ENCODE assay signal across 1 fruit fly cellular context in genomic region chrX:5419045-5419901, dm6.
TF ChIP-seq lines count a peak whose summit lies in the region.

No protein-coding gene starts in this region.

TF ChIP-seq in whole organism, embryonic, 481 proteins besides CTCF, POLR2A, EP300 and RAD21 (continued from another document and continues in another):
- TF ChIP-seq CoRest (tag; optimal IDR thresholded peaks at IDR 0.05; lab: Kevin White, UChicago) (peak; percentile 81), lab (GFP tag; optimal IDR thresholded peaks at IDR 0.05; lab: Kevin White, UChicago) (peak; percentile 83), HLH54F (GFP tag; optimal IDR thresholded peaks at IDR 0.05; lab: Kevin White, UChicago) (peak; percentile 61), hb (GFP tag; IDR thresholded peaks at IDR 0.05; lab: Robert Waterston, UW; ENCODE audit: partially characterized antibody) (no peak), gfzf (GFP tag; optimal IDR thresholded peaks at IDR 0.05; lab: Kevin White, UChicago) (no peak), H15 (GFP tag; IDR thresholded peaks at IDR 0.05; lab: Robert Waterston, UW) (peak; percentile 75; the same call in 2 of the 3 replicates), ranshi (GFP tag; IDR thresholded peaks at IDR 0.05; lab: Robert Waterston, UW) (peak; percentile 74; the same call in 1 of the 2 replicates), Hr78 (GFP tag; optimal IDR thresholded peaks at IDR 0.05; lab: Kevin White, UChicago) (peak in 1 of 2 experiments; percentile 53), Gug (GFP tag; IDR thresholded peaks at IDR 0.05; lab: Robert Waterston, UW) (peak; percentile 66; the same call in 2 of the 4 replicates), Trl (optimal IDR thresholded peaks at IDR 0.05; lab: Kevin White, UChicago) (peak; percentile 57 to 74), Trl (GFP tag; optimal IDR thresholded peaks at IDR 0.05; lab: Kevin White, UChicago) (peak; percentile 74), CG9727 (GFP tag; optimal IDR thresholded peaks at IDR 0.05; lab: Kevin White, UChicago) (peak; percentile 56), aop (GFP tag; IDR thresholded peaks at IDR 0.05; lab: Robert Waterston, UW) (no peak), gcm2 (GFP tag; optimal IDR thresholded peaks at IDR 0.05; lab: Kevin White, UChicago) (no peak), CG31388 (GFP tag; optimal IDR thresholded peaks at IDR 0.05; lab: Kevin White, UChicago) (peak; percentile 33), CG8478 (optimal IDR thresholded peaks at IDR 0.05; lab: Kevin White, UChicago) (no peak), sc (optimal IDR thresholded peaks at IDR 0.05; lab: Kevin White, UChicago) (no peak), sc (GFP tag; optimal IDR thresholded peaks at IDR 0.05; lab: Kevin White, UChicago) (no peak), oc (tag; optimal IDR thresholded peaks at IDR 0.05; lab: Kevin White, UChicago) (peak; percentile 68), CG9609 (GFP tag; optimal IDR thresholded peaks at IDR 0.05; lab: Kevin White, UChicago) (peak; percentile 53), CG8924 (tag; optimal IDR thresholded peaks at IDR 0.05; lab: Kevin White, UChicago) (peak; percentile 49), CG14441 (GFP tag; IDR thresholded peaks at IDR 0.05; lab: Robert Waterston, UW) (peak; percentile 89), pros (GFP tag; optimal IDR thresholded peaks at IDR 0.05; lab: Kevin White, UChicago) (no peak), fd96Cb (tag; optimal IDR thresholded peaks at IDR 0.05; lab: Kevin White, UChicago) (peak; percentile 77), cad (GFP tag; optimal IDR thresholded peaks at IDR 0.05; lab: Kevin White, UChicago) (no peak), slou (GFP tag; optimal IDR thresholded peaks at IDR 0.05; lab: Kevin White, UChicago) (peak; percentile 35), Fer2 (tag; optimal IDR thresholded peaks at IDR 0.05; lab: Kevin White, UChicago) (peak; percentile 51), gcm (GFP tag; optimal IDR thresholded peaks at IDR 0.05; lab: Kevin White, UChicago) (peak; percentile 46), Mrtf (GFP tag; IDR thresholded peaks at IDR 0.05; lab: Robert Waterston, UW) (peak; percentile 74), mld (GFP tag; IDR thresholded peaks at IDR 0.05; lab: Robert Waterston, UW; ENCODE audit: partially characterized antibody) (no peak), CG32767 (GFP tag; IDR thresholded peaks at IDR 0.05; lab: Robert Waterston, UW) (peak; percentile 46; the same call in 1 of the 2 replicates), sug (tag; optimal IDR thresholded peaks at IDR 0.05; lab: Kevin White, UChicago) (peak; percentile 84), Lhr (GFP tag; optimal IDR thresholded peaks at IDR 0.05; lab: Kevin White, UChicago) (no peak), al (GFP tag; IDR thresholded peaks at IDR 0.05; lab: Robert Waterston, UW) (peak; percentile 70), ken (GFP tag; IDR thresholded peaks at IDR 0.05; lab: Robert Waterston, UW) (peak; percentile 86), kay (GFP tag; optimal IDR thresholded peaks at IDR 0.05; lab: Kevin White, UChicago) (peak; percentile 67), CG14860 (GFP tag; IDR thresholded peaks at IDR 0.05; lab: Robert Waterston, UW; ENCODE audit: partially characterized antibody) (no peak), CG11560 (tag; IDR thresholded peaks at IDR 0.05; lab: Robert Waterston, UW) (no peak), croc (GFP tag; conservative IDR thresholded peaks at IDR 0.05; lab: Robert Waterston, UW) (peak; percentile 51; the same call in 2 of the 3 replicates), CG1792 (GFP tag; optimal IDR thresholded peaks at IDR 0.05; lab: Kevin White, UChicago) (peak; percentile 53), C15 (GFP tag; IDR thresholded peaks at IDR 0.05; lab: Robert Waterston, UW) (no peak), NFAT (GFP tag; IDR thresholded peaks at IDR 0.05; lab: Robert Waterston, UW) (peak; percentile 79), Doc2 (GFP tag; IDR thresholded peaks at IDR 0.05; lab: Robert Waterston, UW) (no peak), CG8388 (GFP tag; optimal IDR thresholded peaks at IDR 0.05; lab: Kevin White, UChicago) (peak; percentile 63), Lpt (GFP tag; optimal IDR thresholded peaks at IDR 0.05; lab: Kevin White, UChicago) (no peak), Nf-YC (tag; optimal IDR thresholded peaks at IDR 0.05; lab: Kevin White, UChicago) (no peak), tll (GFP tag; optimal IDR thresholded peaks at IDR 0.05; lab: Kevin White, UChicago) (no peak), cwo (GFP tag; optimal IDR thresholded peaks at IDR 0.05; lab: Kevin White, UChicago) (peak; percentile 76), esg (GFP tag; conservative IDR thresholded peaks at IDR 0.05; lab: Robert Waterston, UW) (peak; percentile 85), NC2α (GFP tag; optimal IDR thresholded peaks at IDR 0.05; lab: Kevin White, UChicago) (no peak), CG43689 (GFP tag; IDR thresholded peaks at IDR 0.05; lab: Robert Waterston, UW) (peak; percentile 72), rib (GFP tag; IDR thresholded peaks at IDR 0.05; lab: Robert Waterston, UW) (0 out of 2 replicates have a peak, but pooled peaks have one; percentile 39), CG12104 (GFP tag; optimal IDR thresholded peaks at IDR 0.05; lab: Kevin White, UChicago) (peak; percentile 66), CG5180 (GFP tag; optimal IDR thresholded peaks at IDR 0.05; lab: Kevin White, UChicago) (peak; percentile 61), CG17328 (GFP tag; IDR thresholded peaks at IDR 0.05; lab: Robert Waterston, UW) (peak; percentile 78), cas (GFP tag; IDR thresholded peaks at IDR 0.05; lab: Robert Waterston, UW) (0 out of 2 replicates have a peak, but pooled peaks have one; percentile 23), br (optimal IDR thresholded peaks at IDR 0.05; lab: Kevin White, UChicago) (no peak), nerfin-2 (GFP tag; IDR thresholded peaks at IDR 0.05; lab: Robert Waterston, UW; ENCODE audit: partially characterized antibody) (no peak), CG14667 (GFP tag; IDR thresholded peaks at IDR 0.05; lab: Robert Waterston, UW) (no peak; the same call in 1 of the 2 replicates), CG3726 (GFP tag; IDR thresholded peaks at IDR 0.05; lab: Robert Waterston, UW) (peak; percentile 72; the same call in 2 of the 3 replicates), CG11723 (GFP tag; optimal IDR thresholded peaks at IDR 0.05; lab: Kevin White, UChicago) (peak; percentile 16), Sry-δ (GFP tag; optimal IDR thresholded peaks at IDR 0.05; lab: Kevin White, UChicago) (peak; percentile 23), YL-1 (GFP tag; optimal IDR thresholded peaks at IDR 0.05; lab: Kevin White, UChicago) (no peak), corto (GFP tag; optimal IDR thresholded peaks at IDR 0.05; lab: Kevin White, UChicago) (no peak), CG8765 (GFP tag; IDR thresholded peaks at IDR 0.05; lab: Robert Waterston, UW) (no peak), zfh2 (GFP tag; optimal IDR thresholded peaks at IDR 0.05; lab: Kevin White, UChicago) (peak; percentile 53), vfl (GFP tag; optimal IDR thresholded peaks at IDR 0.05; lab: Kevin White, UChicago) (no peak), CG18011 (GFP tag; optimal IDR thresholded peaks at IDR 0.05; lab: Kevin White, UChicago) (peak; percentile 29), CG34224 (GFP tag; IDR thresholded peaks at IDR 0.05; lab: Robert Waterston, UW; ENCODE audit: partially characterized antibody) (0 out of 3 replicates have a peak, but pooled peaks have one; percentile 13), sd (tag; optimal IDR thresholded peaks at IDR 0.05; lab: Kevin White, UChicago) (peak; percentile 96), CG17359 (tag; optimal IDR thresholded peaks at IDR 0.05; lab: Kevin White, UChicago) (peak; percentile 84), ap (GFP tag; IDR thresholded peaks at IDR 0.05; lab: Robert Waterston, UW) (peak; percentile 70), Drgx (GFP tag; IDR thresholded peaks at IDR 0.05; lab: Robert Waterston, UW) (peak; percentile 67), Xrp1 (GFP tag; IDR thresholded peaks at IDR 0.05; lab: Robert Waterston, UW) (peak; percentile 80), CG30020 (tag; optimal IDR thresholded peaks at IDR 0.05; lab: Kevin White, UChicago) (no peak), CG12659 (GFP tag; optimal IDR thresholded peaks at IDR 0.05; lab: Kevin White, UChicago) (peak; percentile 77), Eip74EF (GFP tag; optimal IDR thresholded peaks at IDR 0.05; lab: Kevin White, UChicago) (peak in 1 of 2 experiments; percentile 78), CG6254 (GFP tag; optimal IDR thresholded peaks at IDR 0.05; lab: Kevin White, UChicago) (peak; percentile 6), CG11085 (GFP tag; IDR thresholded peaks at IDR 0.05; lab: Robert Waterston, UW) (peak; percentile 64), Ravus (GFP tag; IDR thresholded peaks at IDR 0.05; lab: Robert Waterston, UW) (peak; percentile 58), gsb-n (tag; optimal IDR thresholded peaks at IDR 0.05; lab: Kevin White, UChicago) (peak; percentile 65), Dp (GFP tag; optimal IDR thresholded peaks at IDR 0.05; lab: Kevin White, UChicago) (no peak), chn (GFP tag; optimal IDR thresholded peaks at IDR 0.05; lab: Kevin White, UChicago) (peak; percentile 62), scrt (GFP tag; optimal IDR thresholded peaks at IDR 0.05; lab: Kevin White, UChicago) (peak; percentile 46), D19B (GFP tag; optimal IDR thresholded peaks at IDR 0.05; lab: Kevin White, UChicago) (peak; percentile 23), dmrt99B (tag; optimal IDR thresholded peaks at IDR 0.05; lab: Kevin White, UChicago) (peak; percentile 87), schlank (tag; optimal IDR thresholded peaks at IDR 0.05; lab: Kevin White, UChicago) (peak; percentile 22), Adf1 (GFP tag; IDR thresholded peaks at IDR 0.05; lab: Robert Waterston, UW) (peak; percentile 20; the same call in 1 of the 2 replicates), CG1603 (tag; optimal IDR thresholded peaks at IDR 0.05; lab: Kevin White, UChicago) (peak; percentile 50), bcd (GFP tag; optimal IDR thresholded peaks at IDR 0.05; lab: Kevin White, UChicago) (peak; percentile 76), CG1602 (GFP tag; optimal IDR thresholded peaks at IDR 0.05; lab: Kevin White, UChicago) (peak; percentile 61), CG3838 (GFP tag; optimal IDR thresholded peaks at IDR 0.05; lab: Kevin White, UChicago) (no peak), CG9876 (GFP tag; optimal IDR thresholded peaks at IDR 0.05; lab: Kevin White, UChicago) (peak; percentile 51), CG2120 (GFP tag; optimal IDR thresholded peaks at IDR 0.05; lab: Kevin White, UChicago) (peak; percentile 78), CG10366 (GFP tag; IDR thresholded peaks at IDR 0.05; lab: Robert Waterston, UW) (peak; percentile 86), jigr1 (GFP tag; IDR thresholded peaks at IDR 0.05; lab: Robert Waterston, UW) (peak; percentile 56; the same call in 1 of the 3 replicates), ssp (GFP tag; IDR thresholded peaks at IDR 0.05; lab: Robert Waterston, UW) (peak; percentile 62), sens (GFP tag; lab: Kevin White, UChicago) (peak; percentile 94), CG16863 (GFP tag; optimal IDR thresholded peaks at IDR 0.05; lab: Kevin White, UChicago) (peak; percentile 60), fru (optimal IDR thresholded peaks at IDR 0.05; lab: Kevin White, UChicago) (no peak), pita (GFP tag; optimal IDR thresholded peaks at IDR 0.05; lab: Kevin White, UChicago) (no peak), CG13424 (tag; optimal IDR thresholded peaks at IDR 0.05; lab: Kevin White, UChicago) (peak; percentile 83), so (GFP tag; IDR thresholded peaks at IDR 0.05; lab: Robert Waterston, UW) (peak; percentile 75; the same call in 1 of the 3 replicates), danr (GFP tag; IDR thresholded peaks at IDR 0.05; lab: Robert Waterston, UW) (peak; percentile 64), CG16815 (GFP tag; optimal IDR thresholded peaks at IDR 0.05; lab: Kevin White, UChicago) (peak; percentile 3), dysf (GFP tag; IDR thresholded peaks at IDR 0.05; lab: Robert Waterston, UW) (peak; percentile 87; the same call in 2 of the 3 replicates), sna (GFP tag; IDR thresholded peaks at IDR 0.05; lab: Robert Waterston, UW; ENCODE audit: partially characterized antibody) (no peak), prd (optimal IDR thresholded peaks at IDR 0.05; lab: Kevin White, UChicago) (no peak), prd (GFP tag; IDR thresholded peaks at IDR 0.05; lab: Robert Waterston, UW) (peak; percentile 78), CG7556 (GFP tag; optimal IDR thresholded peaks at IDR 0.05; lab: Kevin White, UChicago) (peak; percentile 79), yki (optimal IDR thresholded peaks at IDR 0.05; lab: Kevin White, UChicago) (no peak), Nf-YB (GFP tag; optimal IDR thresholded peaks at IDR 0.05; lab: Kevin White, UChicago) (peak; percentile 14), wek (GFP tag; optimal IDR thresholded peaks at IDR 0.05; lab: Kevin White, UChicago) (peak; percentile 1), ems (GFP tag; optimal IDR thresholded peaks at IDR 0.05; lab: Kevin White, UChicago) (peak; percentile 62), ham (GFP tag; IDR thresholded peaks at IDR 0.05; lab: Robert Waterston, UW) (no peak), pum (GFP tag; optimal IDR thresholded peaks at IDR 0.05; lab: Kevin White, UChicago) (peak; percentile 63), Six4 (GFP tag; optimal IDR thresholded peaks at IDR 0.05; lab: Kevin White, UChicago) (peak; percentile 53), CG14710 (tag; optimal IDR thresholded peaks at IDR 0.05; lab: Kevin White, UChicago) (peak; percentile 31), pnt (GFP tag; optimal IDR thresholded peaks at IDR 0.05; lab: Kevin White, UChicago) (peak; percentile 64), Bteb2 (GFP tag; optimal IDR thresholded peaks at IDR 0.05; lab: Kevin White, UChicago) (no peak), Opbp (GFP tag; IDR thresholded peaks at IDR 0.05; lab: Robert Waterston, UW; ENCODE audit: partially characterized antibody) (no peak), CG11398 (GFP tag; optimal IDR thresholded peaks at IDR 0.05; lab: Kevin White, UChicago) (no peak), Chrac-16 (GFP tag; optimal IDR thresholded peaks at IDR 0.05; lab: Kevin White, UChicago) (peak; percentile 26), CG10267 (tag; optimal IDR thresholded peaks at IDR 0.05; lab: Kevin White, UChicago) (peak; percentile 38), crol (GFP tag; IDR thresholded peaks at IDR 0.05; lab: Robert Waterston, UW) (peak; percentile 89), CG11696 (GFP tag; IDR thresholded peaks at IDR 0.05; lab: Robert Waterston, UW) (peak; percentile 74), dmrt11E (tag; optimal IDR thresholded peaks at IDR 0.05; lab: Kevin White, UChicago) (no peak), mirr (GFP tag; optimal IDR thresholded peaks at IDR 0.05; lab: Kevin White, UChicago) (peak; percentile 49), CG4404 (GFP tag; IDR thresholded peaks at IDR 0.05; lab: Robert Waterston, UW) (peak; percentile 26; the same call in 1 of the 2 replicates), CG10565 (GFP tag; optimal IDR thresholded peaks at IDR 0.05; lab: Kevin White, UChicago) (no peak), CG12942 (GFP tag; optimal IDR thresholded peaks at IDR 0.05; lab: Kevin White, UChicago) (peak; percentile 52)
